Worm (Caenorhabditis elegans) whole organism, mixed stage, embryonic: ENCODE measurements around the gene C01G10.6.
"Not testable (repeated sequence)": the region's sequence is repeated elsewhere in the genome, so short reads cannot be mapped to it uniquely, and the experiment has no call there.

Source experiments
- bed-3 ChIP-seq: fragments of 200-800 bp; sonication (Bioruptor generic); optimal IDR thresholded peaks from 3 replicates; lab custom pipeline; 2018; ENCODE audit warnings: mild to moderate bottlenecking, missing genetic modification characterization, moderate library complexity, missing compliant biosample characterization
- ceh-39 ChIP-seq: fragments of 150-350 bp; optimal IDR thresholded peaks from 2 replicates; lab custom pipeline; 2014; ENCODE audit warnings: missing biosample characterization, missing genetic modification characterization
- ceh-43 ChIP-seq: fragments of 200-800 bp; sonication (Bioruptor generic); optimal IDR thresholded peaks from 2 replicates; lab custom pipeline; 2018; ENCODE audit warnings: mild to moderate bottlenecking, missing genetic modification characterization, moderate library complexity, missing compliant biosample characterization
- ceh-83 ChIP-seq: fragments of 200-800 bp; sonication (Bioruptor generic); optimal IDR thresholded peaks from 2 replicates; lab custom pipeline; 2018; ENCODE audit warnings: mild to moderate bottlenecking, missing genetic modification characterization, missing compliant biosample characterization
- elt-1 ChIP-seq: sonication (generic microtip); optimal IDR thresholded peaks from 2 replicates; lab custom pipeline; 2017; ENCODE audit warnings: missing genetic modification characterization, mild to moderate bottlenecking, missing compliant biosample characterization, antibody characterized with exemption, moderate library complexity, borderline replicate concordance; ENCODE audit not compliant: insufficient read depth
- elt-3 ChIP-seq: fragments of 150-350 bp; optimal IDR thresholded peaks from 2 replicates; lab custom pipeline; 2014; ENCODE audit warnings: missing biosample characterization, missing genetic modification characterization
- flh-1 ChIP-seq: fragments of 200-800 bp; sonication (Bioruptor generic); optimal IDR thresholded peaks from 2 replicates; lab custom pipeline; 2018; ENCODE audit warnings: mild to moderate bottlenecking, missing genetic modification characterization, moderate library complexity, missing compliant biosample characterization
- hlh-1 ChIP-seq: fragments of 150-350 bp; optimal IDR thresholded peaks from 2 replicates; lab custom pipeline; 2014; ENCODE audit warnings: missing biosample characterization, missing genetic modification reagents, missing genetic modification characterization
- lin-32 ChIP-seq: fragments of 200-800 bp; sonication (Bioruptor generic); optimal IDR thresholded peaks from 2 replicates; lab custom pipeline; 2018; ENCODE audit warnings: mild to moderate bottlenecking, missing genetic modification characterization, missing compliant biosample characterization
- lsy-2 ChIP-seq: fragments of 150-350 bp; optimal IDR thresholded peaks from 2 replicates; lab custom pipeline; 2014; ENCODE audit warnings: missing biosample characterization, missing genetic modification characterization
- mab-5 ChIP-seq: fragments of 150-350 bp; optimal IDR thresholded peaks from 2 replicates; lab custom pipeline; 2014; ENCODE audit warnings: missing biosample characterization, missing genetic modification characterization
- mep-1 ChIP-seq: fragments of 150-350 bp; optimal IDR thresholded peaks from 2 replicates; lab custom pipeline; 2017; ENCODE audit warnings: missing biosample characterization, missing genetic modification reagents, missing genetic modification characterization, inconsistent platforms
- nhr-12 ChIP-seq: fragments of 150-350 bp; optimal IDR thresholded peaks from 2 replicates; lab custom pipeline; 2014; ENCODE audit warnings: missing biosample characterization, missing genetic modification characterization
- nhr-2 ChIP-seq: fragments of 150-350 bp; optimal IDR thresholded peaks from 2 replicates; lab custom pipeline; 2014; ENCODE audit warnings: missing biosample characterization, missing genetic modification characterization
- nhr-237 ChIP-seq: fragments of 150-350 bp; optimal IDR thresholded peaks from 2 replicates; lab custom pipeline; 2014; ENCODE audit warnings: missing biosample characterization, missing genetic modification characterization
- nhr-76 ChIP-seq: sonication (generic microtip); optimal IDR thresholded peaks from 2 replicates; lab custom pipeline; 2017; ENCODE audit warnings: missing biosample characterization, missing genetic modification characterization
- pha-4 ChIP-seq: fragments of 150-350 bp; optimal IDR thresholded peaks from 2 replicates; lab custom pipeline; 2018; ENCODE audit warnings: missing biosample characterization, missing genetic modification reagents, missing genetic modification characterization
- sem-2 ChIP-seq: fragments of 200-800 bp; sonication (Bioruptor generic); optimal IDR thresholded peaks from 2 replicates; lab custom pipeline; 2018; ENCODE audit warnings: mild to moderate bottlenecking, missing genetic modification characterization, missing compliant biosample characterization
- tbx-8 ChIP-seq: fragments of 200-800 bp; sonication (Bioruptor generic); optimal IDR thresholded peaks from 2 replicates; lab custom pipeline; 2018; ENCODE audit warnings: mild to moderate bottlenecking, missing genetic modification characterization, moderate library complexity, missing compliant biosample characterization
- unc-120 ChIP-seq: sonication (generic microtip); optimal IDR thresholded peaks from 2 replicates; lab custom pipeline; 2017; ENCODE audit warnings: missing genetic modification characterization, missing compliant biosample characterization; ENCODE audit not compliant: poor library complexity, severe bottlenecking
- unc-39 ChIP-seq: fragments of 150-350 bp; optimal IDR thresholded peaks from 2 replicates; lab custom pipeline; 2014; ENCODE audit warnings: missing biosample characterization, missing genetic modification characterization
- unc-62 ChIP-seq: fragments of 150-350 bp; optimal IDR thresholded peaks from 2 replicates; lab custom pipeline; 2014; ENCODE audit warnings: missing biosample characterization, missing genetic modification reagents, missing genetic modification characterization
- zip-8 ChIP-seq: fragments of 150-350 bp; optimal IDR thresholded peaks from 2 replicates; lab custom pipeline; 2014; ENCODE audit warnings: missing biosample characterization, missing genetic modification characterization

C01G10.6 gene

DNA sequence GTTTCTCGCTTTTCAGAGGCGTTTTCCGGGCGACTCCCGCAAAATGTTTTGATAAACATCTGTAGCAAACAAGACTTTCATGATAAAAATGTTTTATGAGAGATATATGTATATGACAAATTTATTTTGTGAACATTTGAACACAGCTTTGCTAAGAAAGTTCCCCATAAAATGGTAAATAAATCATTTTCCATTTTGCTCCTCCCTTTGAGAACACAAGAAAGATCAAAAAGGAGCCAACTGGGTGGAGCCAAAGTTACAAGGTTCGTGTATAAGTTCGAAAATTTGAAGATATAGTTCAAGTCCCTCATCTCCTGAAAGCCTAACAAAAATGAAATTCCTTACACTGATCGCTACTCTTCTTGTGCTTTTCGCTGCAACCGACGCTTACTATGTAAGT lies 3.0 kb downstream of the C01G10.6 start, which contains the start of gene C01G10.17:
TSS of gene C01G10.17 (plus strand) at position 301 of the 400 bp plus-strand sequence.
- TF ChIP-seq ceh-39 (tag; lab: Kevin White, UChicago) (no peak), tbx-8 (no peak), elt-3 (tag; lab: Kevin White, UChicago) (no peak), nhr-76 (tag; lab: Kevin White, UChicago) (no peak), nhr-237 (tag; lab: Kevin White, UChicago) (no peak), elt-1 (tag; lab: Kevin White, UChicago) (no peak), sem-2 (GFP tag; lab: Kevin White, UChicago) (no peak), mep-1 (tag; lab: Kevin White, UChicago) (no peak), flh-1 (no peak), lin-32 (GFP tag; lab: Kevin White, UChicago) (no peak), unc-120 (no peak), nhr-12 (no peak), lsy-2 (no peak)

DNA sequence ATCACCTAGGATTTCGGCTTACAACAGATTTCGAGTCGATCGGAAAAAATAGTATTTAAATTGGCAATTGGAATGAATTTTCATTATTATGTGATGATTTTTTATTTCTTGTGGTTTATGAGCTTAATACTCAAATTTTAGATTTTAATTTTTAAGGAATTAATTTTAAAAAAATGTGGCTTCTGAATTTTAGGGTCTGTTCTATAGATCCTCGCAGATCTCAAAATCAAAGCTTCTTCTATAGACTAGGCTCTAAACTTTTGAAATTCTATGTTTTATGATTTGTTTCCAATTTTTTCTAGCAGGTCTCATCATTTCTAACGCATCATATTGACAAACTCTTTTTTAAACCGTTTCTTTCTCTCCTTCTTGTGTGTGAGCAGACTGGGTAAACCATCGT lies 5.2 kb downstream of the C01G10.6 start, which contains the start of gene txt-12:
TSS of gene txt-12 (plus strand) at position 301 of the 400 bp plus-strand sequence.
- no peak for TF ChIP-seq ceh-43
- TF ChIP-seq nhr-2 (tag; lab: Kevin White, UChicago): no peak
- no peak for TF ChIP-seq elt-3 (tag; lab: Kevin White, UChicago)

DNA sequence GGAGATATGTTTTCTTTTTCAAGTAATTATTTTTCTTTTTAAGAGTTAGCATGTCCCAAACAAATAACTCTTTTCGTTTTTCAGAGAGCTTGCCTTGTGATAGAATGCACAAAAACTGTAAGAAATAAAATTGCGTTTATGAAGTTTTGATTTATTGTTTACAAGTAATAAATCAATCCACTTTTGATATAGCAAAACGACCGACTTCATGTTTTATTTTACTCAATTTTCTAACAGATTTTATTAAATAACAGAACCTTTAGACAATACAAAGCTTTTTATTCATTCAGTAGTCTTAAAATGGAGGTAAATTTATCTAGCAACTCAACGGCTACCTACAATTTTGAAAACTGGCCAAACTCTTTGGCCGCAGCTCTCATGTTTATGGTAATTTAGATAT lies 7.3 kb downstream of the C01G10.6 start, which contains the start of gene srx-78:
TSS of gene srx-78 (plus strand) at position 301 of the 400 bp plus-strand sequence.
- TF ChIP-seq ceh-39 (tag; lab: Kevin White, UChicago) (no peak), hlh-1 (tag; lab: Kevin White, UChicago) (no peak), zip-8 (tag; lab: Kevin White, UChicago) (no peak), elt-3 (tag; lab: Kevin White, UChicago) (no peak)

DNA sequence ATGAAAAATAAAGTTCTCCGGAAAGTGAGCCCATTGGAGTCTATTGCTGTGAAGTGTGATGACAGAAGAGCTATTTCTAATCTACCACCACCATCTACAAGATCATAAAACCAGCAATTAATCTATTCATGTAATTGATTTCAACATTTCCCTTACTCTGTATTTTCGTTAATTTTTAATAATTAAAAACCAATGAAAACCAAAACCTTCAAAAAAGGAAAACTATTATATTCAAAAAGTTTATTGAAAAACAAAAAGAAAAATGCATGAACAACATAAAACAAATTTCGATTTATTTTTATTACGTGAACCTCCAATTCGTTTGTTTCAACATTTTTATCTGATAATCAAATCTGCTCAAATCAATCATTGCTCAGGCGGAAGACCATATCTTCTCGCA lies 12.0 kb downstream of the C01G10.6 start, which contains the start of gene C01G10.1:
TSS of gene C01G10.1 (plus strand) at position 301 of the 400 bp plus-strand sequence.
- no peak for TF ChIP-seq elt-3 (tag; lab: Kevin White, UChicago)
- TF ChIP-seq mep-1 (tag; lab: Kevin White, UChicago): no peak
- TF ChIP-seq elt-1 (tag; lab: Kevin White, UChicago): peak; percentile 7

DNA sequence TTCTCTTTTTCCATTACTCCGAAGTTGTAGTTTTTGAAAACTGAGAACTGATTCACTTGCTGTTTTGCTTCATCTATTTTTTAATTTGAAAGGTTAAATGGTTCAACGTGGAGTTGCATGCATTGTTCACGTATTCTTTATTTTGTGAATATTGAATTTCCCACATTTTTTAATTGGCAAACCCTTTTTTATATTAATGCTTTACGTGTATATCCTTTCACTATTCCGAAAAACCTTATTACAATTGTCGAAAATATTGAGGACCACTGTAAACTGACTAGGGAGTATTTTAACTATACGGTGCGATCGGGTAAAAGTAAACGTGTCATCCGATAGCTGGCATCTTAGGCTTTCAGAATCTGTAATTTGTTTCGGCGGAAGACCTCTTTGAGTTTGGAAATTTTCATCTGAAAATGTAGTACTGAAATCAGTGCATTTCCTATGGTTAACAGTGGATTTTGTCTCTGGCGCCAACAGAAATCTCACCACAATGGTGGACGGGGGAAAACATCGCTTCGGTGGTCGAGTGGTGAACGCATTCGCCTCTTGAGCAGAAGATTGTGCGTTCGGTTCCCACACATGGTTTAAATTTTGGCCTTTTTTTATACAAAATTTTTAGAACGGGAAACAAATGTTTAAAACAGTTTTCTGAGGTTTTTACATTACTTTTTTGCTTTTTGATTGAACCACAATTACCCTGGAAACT lies 18.6 kb downstream of the C01G10.6 start, which contains the start of gene C01G10.14:
TSS of gene C01G10.14 (minus strand) at position 51 of the 706 bp plus-strand sequence.
- not testable (repeated sequence) for TF ChIP-seq mab-5, ceh-39, nhr-237 (tag; lab: Kevin White, UChicago)

DNA sequence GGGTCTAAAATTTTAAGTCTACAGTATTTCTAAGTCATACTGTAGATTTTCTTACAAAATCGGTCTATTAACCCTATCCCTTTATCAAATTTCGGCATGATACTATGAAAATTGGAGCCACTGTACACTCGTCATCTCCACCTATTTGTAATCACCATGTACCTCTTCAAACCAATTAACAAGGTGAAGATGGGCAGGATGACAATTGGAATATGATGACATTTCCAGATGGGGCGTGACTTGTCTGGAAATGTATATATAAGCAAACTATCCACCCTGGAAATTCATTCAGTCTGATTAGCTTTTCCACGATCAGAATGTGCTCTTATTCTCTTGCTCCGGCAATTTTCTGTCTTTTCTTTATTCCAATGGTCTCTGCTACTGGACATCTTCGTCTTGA lies 21.8 kb downstream of the C01G10.6 start, which contains the start of gene Y75B12A.2:
TSS of gene Y75B12A.2 (plus strand) at position 301 of the 400 bp plus-strand sequence.
- TF ChIP-seq sem-2 (GFP tag; lab: Kevin White, UChicago) (no peak), elt-1 (tag; lab: Kevin White, UChicago) (no peak), mep-1 (tag; lab: Kevin White, UChicago) (no peak)

DNA sequence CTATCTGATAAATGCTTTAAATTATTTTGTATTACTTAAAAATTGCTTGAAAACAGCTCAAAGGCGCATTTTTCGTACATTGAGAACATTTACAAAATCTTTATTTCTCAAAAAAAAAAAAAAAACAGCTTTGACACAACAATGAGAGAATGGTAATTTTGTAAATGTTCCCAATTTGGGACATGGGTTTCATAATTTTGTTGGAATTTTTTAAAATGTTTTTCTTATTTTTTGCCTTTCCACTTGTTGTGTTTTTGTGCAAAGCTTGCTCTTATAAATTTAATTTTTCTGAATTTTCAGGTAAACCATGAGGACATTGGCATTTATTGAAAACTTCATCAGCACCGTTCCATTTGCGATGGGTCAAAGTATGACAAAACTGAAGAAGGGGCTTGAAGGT lies 24.2 kb downstream of the C01G10.6 start, which contains the start of gene T01G5.7:
TSS of gene T01G5.7 (plus strand) at position 301 of the 400 bp plus-strand sequence.
- TF ChIP-seq zip-8 (tag; lab: Kevin White, UChicago) (no peak), sem-2 (GFP tag; lab: Kevin White, UChicago) (no peak), ceh-39 (tag; lab: Kevin White, UChicago) (no peak), nhr-237 (tag; lab: Kevin White, UChicago) (no peak), elt-1 (tag; lab: Kevin White, UChicago) (no peak), ceh-83 (GFP tag; lab: Kevin White, UChicago) (no peak)

DNA sequence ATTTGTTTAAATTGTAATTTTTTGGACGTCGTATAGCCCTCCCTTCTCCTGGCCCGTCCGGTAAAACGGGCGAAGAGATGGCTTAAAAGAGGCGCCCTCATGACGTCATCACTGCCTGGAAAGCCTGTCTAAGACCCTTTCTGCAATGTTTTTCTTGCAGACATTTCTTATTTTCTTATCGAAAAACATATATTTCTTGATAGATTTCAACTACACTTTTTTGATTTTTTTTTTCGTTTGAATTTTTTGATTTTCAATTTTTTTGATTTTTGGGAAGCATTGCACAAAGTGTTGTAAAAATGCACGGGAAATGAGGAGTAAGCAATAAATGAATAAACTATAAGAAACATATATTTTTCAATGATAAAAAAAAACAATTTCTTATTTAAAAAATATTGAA lies 26.5 kb downstream of the C01G10.6 start, which contains the start of gene T01G5.6:
TSS of gene T01G5.6 (minus strand) at position 101 of the 400 bp plus-strand sequence.
- TF ChIP-seq unc-62 (GFP tag; lab: Kevin White, UChicago): no peak
- TF ChIP-seq mab-5 (tag; lab: Kevin White, UChicago): no peak
- TF ChIP-seq pha-4 (tag; lab: Kevin White, UChicago): no peak
- no peak for TF ChIP-seq nhr-2 (tag; lab: Kevin White, UChicago)
- no peak for TF ChIP-seq mep-1 (tag; lab: Kevin White, UChicago)
- no peak for TF ChIP-seq bed-3 (GFP tag; lab: Kevin White, UChicago)
- TF ChIP-seq nhr-76 (tag; lab: Kevin White, UChicago): no peak
- no peak for TF ChIP-seq unc-39 (tag; lab: Kevin White, UChicago)
- no peak for TF ChIP-seq sem-2 (GFP tag; lab: Kevin White, UChicago)
- no peak for TF ChIP-seq lsy-2
- TF ChIP-seq ceh-43: no peak
- no peak for TF ChIP-seq flh-1
- TF ChIP-seq nhr-12: no peak
- no peak for TF ChIP-seq zip-8 (tag; lab: Kevin White, UChicago)
